Worm (Caenorhabditis elegans): ENCODE results near the gene T01B4.3.

T01B4.3 gene

DNA sequence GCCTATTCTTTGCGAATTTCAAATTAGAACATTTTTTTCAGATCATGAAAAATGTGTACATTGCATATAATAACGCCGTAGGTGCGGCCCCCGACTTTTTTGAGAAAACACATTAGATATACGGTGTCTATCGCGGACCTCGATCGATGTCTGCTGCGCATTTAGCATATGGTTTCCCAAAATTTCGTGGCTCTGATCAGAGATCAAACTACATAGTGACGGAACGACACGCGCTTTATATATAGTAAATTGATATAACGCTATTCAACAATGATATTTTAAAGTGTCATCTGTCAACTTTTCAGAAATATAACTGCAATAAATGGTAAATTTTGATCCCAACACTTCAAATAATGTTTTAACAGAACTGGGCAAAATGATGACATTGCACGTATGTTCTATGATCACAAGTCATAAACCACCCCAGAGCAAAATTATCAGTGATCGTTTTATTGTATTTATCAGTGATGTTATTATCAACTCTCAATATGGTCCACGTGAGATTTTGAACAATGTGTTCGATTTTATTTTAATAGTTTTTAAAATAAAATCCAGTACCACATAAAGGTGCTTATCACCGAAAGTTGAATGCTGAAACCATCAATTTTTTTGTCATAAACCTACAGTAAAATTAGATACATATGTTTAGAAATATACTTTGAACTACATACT lies 28.8 kb upstream of the T01B4.3 start (continued):
- TF ChIP-seq nhr-48 (tag; optimal IDR thresholded peaks at IDR 0.05) (peak; percentile 74), F37D6.2 (tag; optimal IDR thresholded peaks at IDR 0.05) (no peak), lin-1 (GFP tag; IDR thresholded peaks at IDR 0.05) (no peak), hif-1 (tag; optimal IDR thresholded peaks at IDR 0.05) (peak in 1 of 2 experiments; percentile 79), F26F4.8 (GFP tag; conservative IDR thresholded peaks at IDR 0.05) (no peak), mep-1 (tag; optimal IDR thresholded peaks at IDR 0.05) (peak; percentile 24), ztf-7 (tag; optimal IDR thresholded peaks at IDR 0.05) (no peak)

DNA sequence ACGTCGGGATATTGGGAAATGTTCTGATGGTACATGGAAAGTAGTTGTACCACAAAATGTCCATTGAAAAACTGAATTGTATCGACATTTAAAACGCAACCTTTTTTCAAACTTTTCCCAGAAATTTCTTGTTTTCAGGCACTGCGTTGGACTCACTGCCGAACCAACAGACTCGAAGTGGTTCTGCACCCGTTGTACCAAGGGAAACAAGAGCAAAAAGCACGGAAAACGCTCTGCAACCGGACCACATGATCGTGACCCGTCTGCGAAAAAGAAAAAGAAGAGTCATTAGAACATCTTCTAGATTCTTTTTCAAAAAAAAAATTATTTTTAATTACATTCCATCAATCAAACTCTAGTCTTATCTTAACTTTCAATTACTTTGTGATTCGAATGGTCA lies 27.8 kb upstream of the T01B4.3 start:
- TF ChIP-seq nhr-102 (tag; optimal IDR thresholded peaks at IDR 0.05), result no peak
- TF ChIP-seq fkh-10 (GFP tag; optimal IDR thresholded peaks at IDR 0.05), result peak; percentile 36

DNA sequence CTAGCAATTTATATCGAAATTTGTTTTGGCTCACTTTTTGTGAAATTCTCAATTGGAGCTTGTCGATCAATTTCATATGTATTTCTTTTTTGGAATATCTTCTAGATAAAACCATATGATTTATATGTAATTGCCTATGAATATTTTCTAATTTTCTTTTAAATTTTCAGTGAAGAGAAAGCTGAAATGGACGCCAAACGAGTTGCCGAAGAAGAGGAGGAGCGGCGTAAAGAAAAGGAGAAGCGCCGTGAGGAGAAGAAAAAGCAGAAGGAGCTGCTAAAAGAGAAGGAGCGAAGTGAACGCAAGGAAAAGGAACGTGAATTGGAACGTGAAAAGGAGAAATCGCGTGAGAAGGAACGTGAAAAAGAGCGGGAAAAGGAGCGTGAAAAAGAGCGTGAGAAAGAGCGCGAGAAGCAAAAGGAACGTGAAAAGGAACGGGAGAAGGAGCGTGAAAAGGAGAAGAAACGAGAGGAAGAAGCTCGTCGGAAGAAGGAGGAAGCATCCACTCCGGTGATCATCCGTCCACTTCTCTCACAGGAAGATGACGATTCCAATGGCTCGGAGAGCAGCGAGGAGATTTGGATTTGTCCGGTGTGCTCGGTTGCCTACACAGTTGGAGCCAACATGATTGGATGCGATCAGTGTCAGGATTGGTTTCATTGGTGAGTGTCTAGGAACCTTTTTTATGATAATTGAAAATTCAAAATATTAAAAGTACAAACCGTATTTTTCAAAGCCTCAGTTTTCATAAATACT lies 26.5 kb upstream of the T01B4.3 start:
- TF ChIP-seq unc-62 (GFP tag; optimal IDR thresholded peaks at IDR 0.05 in 1 of 2), result peak in 1 of 2 experiments; percentile 96
- no peak for TF ChIP-seq unc-62 (tag; optimal IDR thresholded peaks at IDR 0.05)
- no peak for TF ChIP-seq daf-16 (GFP tag; optimal IDR thresholded peaks at IDR 0.05)
- no peak for TF ChIP-seq daf-16 (tag; optimal IDR thresholded peaks at IDR 0.05)
- no peak for TF ChIP-seq nhr-6 (tag; optimal IDR thresholded peaks at IDR 0.05)
- peak; percentile 52 for TF ChIP-seq set-16 (GFP tag; IDR thresholded peaks at IDR 0.05)
- TF ChIP-seq aha-1 (tag), result peak; percentile 9
- TF ChIP-seq arid-1 (GFP tag; conservative IDR thresholded peaks at IDR 0.05), result no peak
- no peak for TF ChIP-seq ceh-44 (GFP tag; IDR thresholded peaks at IDR 0.05)

ce11 chrX:16342256-16342655 lies 24.7 kb upstream of the T01B4.3 start:
- TF ChIP-seq hlh-30 (tag; optimal IDR thresholded peaks at IDR 0.05; ENCODE audit: insufficient read depth) (peak; percentile 31), daf-16 (GFP tag; optimal IDR thresholded peaks at IDR 0.05) (no peak), daf-16 (tag; optimal IDR thresholded peaks at IDR 0.05) (peak; percentile 15), mep-1 (tag; optimal IDR thresholded peaks at IDR 0.05) (peak; percentile 24), tag-97 (GFP tag; IDR thresholded peaks at IDR 0.05) (no peak), hmg-1.1 (GFP tag; IDR thresholded peaks at IDR 0.05) (peak; percentile 56)

DNA sequence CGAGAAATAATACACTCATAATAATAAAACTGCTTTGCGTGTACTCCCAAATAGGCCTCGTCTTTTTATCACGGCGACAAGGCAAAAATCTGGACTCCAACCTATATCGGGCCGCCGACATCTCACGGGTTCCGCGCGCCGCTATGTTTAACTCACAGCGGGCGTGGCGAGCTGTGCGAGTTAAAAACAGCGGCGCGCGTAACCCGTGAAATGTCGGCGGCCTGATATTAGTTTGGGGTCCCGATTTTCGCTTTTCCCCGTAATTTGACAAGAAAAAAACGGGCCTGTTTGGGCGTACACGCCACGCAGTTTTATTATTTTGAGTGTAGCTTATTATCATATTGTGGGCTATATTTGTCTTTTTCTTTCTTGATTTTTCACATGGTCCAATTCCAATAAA lies 24.3 kb upstream of the T01B4.3 start:
- TF ChIP-seq Y105C5A.15 (GFP tag; IDR thresholded peaks at IDR 0.05) (no peak), set-16 (GFP tag; IDR thresholded peaks at IDR 0.05) (peak; percentile 28; the same call in 1 of the 2 replicates), aha-1 (tag) (peak; percentile 59), snpc-4 (tag; optimal IDR thresholded peaks at IDR 0.05) (peak; percentile 29), lin-38 (GFP tag; IDR thresholded peaks at IDR 0.05) (0 out of 2 replicates have a peak, but pooled peaks have one; percentile 18)

- peak in 1 of 2 experiments; percentile 30 for TF ChIP-seq lsy-2 (tag; optimal IDR thresholded peaks at IDR 0.05)
- peak; percentile 27 for TF ChIP-seq mep-1 (tag; optimal IDR thresholded peaks at IDR 0.05)
- peak; percentile 42 for TF ChIP-seq hlh-30 (tag; optimal IDR thresholded peaks at IDR 0.05; ENCODE audit: insufficient read depth)
- TF ChIP-seq snpc-4 (tag; optimal IDR thresholded peaks at IDR 0.05), result no peak
- no peak for TF ChIP-seq lin-29 (GFP tag; IDR thresholded peaks at IDR 0.05)
- TF ChIP-seq rbr-2 (tag; optimal IDR thresholded peaks at IDR 0.05), result peak; percentile 5
These were observed 21.7 kb upstream of the T01B4.3 start for ce11 chrX:16339207-16339606.

DNA sequence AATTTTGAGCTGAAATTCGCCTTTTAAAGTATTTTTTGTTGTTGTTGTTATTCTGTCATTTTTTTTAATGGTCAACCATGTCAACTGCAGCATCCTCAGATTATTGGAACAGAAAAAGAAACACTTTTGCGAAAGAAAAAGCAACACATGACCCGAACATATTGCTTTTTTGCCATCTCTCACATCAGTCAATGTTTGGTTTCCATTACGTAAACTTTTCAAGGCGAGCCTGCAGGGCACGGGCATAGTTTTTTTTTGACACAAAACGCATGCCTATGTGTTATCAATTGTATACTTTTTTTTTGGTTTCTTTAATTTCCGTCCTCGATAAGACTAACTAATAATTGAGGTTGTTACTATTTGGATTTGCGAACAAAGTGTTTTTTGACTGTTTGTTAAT lies 19.9 kb upstream of the T01B4.3 start:
- TF ChIP-seq ztf-7 (tag; optimal IDR thresholded peaks at IDR 0.05) (no peak), R02D3.7 (tag; optimal IDR thresholded peaks at IDR 0.05) (no peak), zip-11 (GFP tag; IDR thresholded peaks at IDR 0.05) (no peak), unc-62 (GFP tag; optimal IDR thresholded peaks at IDR 0.05 in 1 of 2) (peak in 1 of 2 experiments; percentile 16), unc-62 (tag; optimal IDR thresholded peaks at IDR 0.05) (no peak), hlh-30 (tag; optimal IDR thresholded peaks at IDR 0.05; ENCODE audit: insufficient read depth) (peak; percentile 55), zfp-2 (tag; optimal IDR thresholded peaks at IDR 0.05) (no peak), php-3 (GFP tag; IDR thresholded peaks at IDR 0.05) (no peak), nhr-77 (tag; optimal IDR thresholded peaks at IDR 0.05) (peak; percentile 16), Y75B8A.6 (GFP tag; IDR thresholded peaks at IDR 0.05) (no peak), hlh-11 (tag; optimal IDR thresholded peaks at IDR 0.05) (peak; percentile 44), pqm-1 (tag; optimal IDR thresholded peaks at IDR 0.05) (peak; percentile 60), mdl-1 (tag; optimal IDR thresholded peaks at IDR 0.05) (peak in 1 of 2 experiments; percentile 29), dve-1 (tag; optimal IDR thresholded peaks at IDR 0.05; ENCODE audit: insufficient read depth) (peak; percentile 44), dmd-6 (GFP tag; IDR thresholded peaks at IDR 0.05) (peak; percentile 68)
